Fruit fly (Drosophila melanogaster) whole organism, embryonic: ENCODE measurements around the gene ago.

Source experiments
- CG1024 ChIP-seq: fragments of 200-800 bp; sonication (Bioruptor generic); IDR thresholded peaks from 2 replicates; pipeline ENCODE4 v1.3.6; 2022; ENCODE audit warnings: missing biosample characterization, missing genetic modification characterization
- CG12659 ChIP-seq: fragments of 200-800 bp; sonication (Bioruptor generic); optimal IDR thresholded peaks from 3 replicates; lab custom pipeline; 2017; ENCODE audit warnings: mild to moderate bottlenecking, missing biosample characterization, missing genetic modification reagents, missing genetic modification characterization
- CG13296 ChIP-seq: fragments of 200-800 bp; sonication (Bioruptor generic); optimal IDR thresholded peaks from 3 replicates; lab custom pipeline; 2018; ENCODE audit warnings: missing biosample characterization, mild to moderate bottlenecking, missing genetic modification characterization
- CG13775 ChIP-seq: fragments of 200-800 bp; sonication (Bioruptor generic); optimal IDR thresholded peaks from 3 replicates; lab custom pipeline; 2017; ENCODE audit warnings: missing biosample characterization, mild to moderate bottlenecking, missing genetic modification characterization
- CG13894 ChIP-seq: fragments of 200-800 bp; sonication (Bioruptor generic); optimal IDR thresholded peaks from 3 replicates; lab custom pipeline; 2018; ENCODE audit warnings: missing biosample characterization, mild to moderate bottlenecking, missing genetic modification characterization, moderate library complexity
- CG14441 ChIP-seq: fragments of 200-800 bp; sonication (Bioruptor generic); IDR thresholded peaks from 2 replicates; pipeline ENCODE4 v1.3.6; 2022; ENCODE audit warnings: missing biosample characterization, missing genetic modification characterization
- CG15011 ChIP-seq: fragments of 200-800 bp; sonication (Bioruptor generic); optimal IDR thresholded peaks from 3 replicates; lab custom pipeline; 2018; ENCODE audit warnings: missing biosample characterization, mild to moderate bottlenecking, missing genetic modification characterization
- CG15269 ChIP-seq: fragments of 200-800 bp; sonication (Bioruptor generic); optimal IDR thresholded peaks from 2 replicates; lab custom pipeline; 2018; ENCODE audit warnings: missing biosample characterization, mild to moderate bottlenecking, missing genetic modification characterization, moderate library complexity
- CG1603 ChIP-seq: fragments of 200-800 bp; sonication (Bioruptor generic); optimal IDR thresholded peaks from 2 replicates; lab custom pipeline; 2019; ENCODE audit warnings: missing biosample characterization, mild to moderate bottlenecking, missing genetic modification characterization, moderate library complexity
- CG17186 ChIP-seq: fragments of 200-800 bp; sonication (Bioruptor generic); optimal IDR thresholded peaks from 3 replicates; lab custom pipeline; 2017; ENCODE audit warnings: missing biosample characterization, missing genetic modification reagents, missing genetic modification characterization
- CG17361 ChIP-seq: fragments of 200-800 bp; sonication (Bioruptor generic); IDR thresholded peaks from 3 replicates; pipeline ENCODE4 v1.3.6; 2022; ENCODE audit warnings: missing biosample characterization, missing genetic modification characterization
- CG17829 ChIP-seq: fragments of 200-800 bp; optimal IDR thresholded peaks from 2 replicates; lab custom pipeline; 2019; ENCODE audit warnings: missing biosample characterization, mild to moderate bottlenecking, missing genetic modification characterization, moderate library complexity
- CG18262 ChIP-seq: fragments of 200-800 bp; optimal IDR thresholded peaks from 3 replicates; lab custom pipeline; 2019; ENCODE audit warnings: missing biosample characterization, mild to moderate bottlenecking, missing genetic modification characterization, moderate library complexity
- CG18764 ChIP-seq: fragments of 200-800 bp; sonication (Bioruptor generic); optimal IDR thresholded peaks from 3 replicates; lab custom pipeline; 2016; ENCODE audit warnings: missing biosample characterization, missing genetic modification characterization
- CG2199 ChIP-seq: fragments of 200-800 bp; sonication (Bioruptor generic); IDR thresholded peaks from 3 replicates; pipeline ENCODE4 v1.3.6; 2022; ENCODE audit warnings: missing biosample characterization, missing genetic modification characterization
- CG30431 ChIP-seq: fragments of 200-800 bp; sonication (Bioruptor generic); optimal IDR thresholded peaks from 2 replicates; lab custom pipeline; 2017; ENCODE audit warnings: missing biosample characterization, missing genetic modification characterization
- CG33557 ChIP-seq: fragments of 200-800 bp; sonication (Bioruptor generic); optimal IDR thresholded peaks from 2 replicates; lab custom pipeline; 2019; ENCODE audit warnings: missing biosample characterization, mild to moderate bottlenecking, missing genetic modification characterization, moderate library complexity
- CG4820 ChIP-seq: fragments of 200-800 bp; sonication (Bioruptor generic); optimal IDR thresholded peaks from 3 replicates; lab custom pipeline; 2016; ENCODE audit warnings: missing biosample characterization, missing genetic modification characterization
- CG7271 ChIP-seq: fragments of 200-800 bp; sonication (Bioruptor generic); optimal IDR thresholded peaks from 2 replicates; lab custom pipeline; 2018; ENCODE audit warnings: missing biosample characterization, mild to moderate bottlenecking, missing genetic modification characterization, moderate library complexity
- CG7556 ChIP-seq: fragments of 200-800 bp; sonication (Bioruptor generic); optimal IDR thresholded peaks from 2 replicates; lab custom pipeline; 2017; ENCODE audit warnings: missing biosample characterization, mild to moderate bottlenecking, missing genetic modification characterization
- CG7745 ChIP-seq: fragments of 200-800 bp; sonication (Bioruptor generic); optimal IDR thresholded peaks from 2 replicates; lab custom pipeline; 2018; ENCODE audit warnings: missing biosample characterization, mild to moderate bottlenecking, missing genetic modification characterization, moderate library complexity
- CG9727 ChIP-seq: fragments of 200-800 bp; sonication (Bioruptor generic); optimal IDR thresholded peaks from 3 replicates; lab custom pipeline; 2017; ENCODE audit warnings: missing biosample characterization, mild to moderate bottlenecking, missing genetic modification characterization
- Chrac-16 ChIP-seq: fragments of 200-800 bp; sonication (Bioruptor generic); optimal IDR thresholded peaks from 3 replicates; lab custom pipeline; 2016; ENCODE audit warnings: missing biosample characterization, missing genetic modification characterization
- Doc2 ChIP-seq: fragments of 200-800 bp; sonication (Bioruptor generic); IDR thresholded peaks from 2 replicates; pipeline ENCODE4 v1.3.6; 2022; ENCODE audit warnings: missing biosample characterization, missing genetic modification characterization
- Fer2 ChIP-seq: fragments of 200-800 bp; sonication (Bioruptor generic); optimal IDR thresholded peaks from 2 replicates; lab custom pipeline; 2018; ENCODE audit warnings: missing biosample characterization, mild to moderate bottlenecking, missing genetic modification characterization, moderate library complexity
- GATAe ChIP-seq: fragments of 200-800 bp; sonication (Bioruptor generic); conservative IDR thresholded peaks from 2 replicates; pipeline ENCODE4 v1.3.6; 2022; ENCODE audit warnings: missing biosample characterization, missing genetic modification characterization
- Kr ChIP-seq: fragments of 200-800 bp; sonication (Bioruptor generic); optimal IDR thresholded peaks from 2 replicates; lab custom pipeline; 2017; ENCODE audit warnings: missing biosample characterization, mild to moderate bottlenecking, missing genetic modification characterization
- Med ChIP-seq: fragments of 200-800 bp; sonication (Bioruptor generic); peaks from one replicate; lab custom pipeline; 2016; ENCODE audit warnings: missing biosample characterization, missing genetic modification characterization, mild to moderate bottlenecking, inconsistent platforms, moderate library complexity
- Neu2 ChIP-seq: fragments of 200-800 bp; sonication (Bioruptor generic); optimal IDR thresholded peaks from 3 replicates; lab custom pipeline; 2016; ENCODE audit warnings: missing biosample characterization, missing genetic modification characterization, borderline replicate concordance
- Nf-YA ChIP-seq: fragments of 200-800 bp; sonication (Bioruptor generic); IDR thresholded peaks from 2 replicates; pipeline ENCODE4 v1.3.6; 2022; ENCODE audit warnings: missing biosample characterization, missing genetic modification characterization
- Pdp1 ChIP-seq, 2 experiments: fragments of 200-800 bp; sonication (Bioruptor generic); optimal IDR thresholded peaks; 3 replicates each; lab custom pipeline; 2016; ENCODE audit warnings: missing biosample characterization in 2 of 2, missing genetic modification characterization in 2 of 2, mild to moderate bottlenecking in 1 of 2, moderate library complexity in 1 of 2
- Rfx ChIP-seq: fragments of 200-800 bp; sonication (Bioruptor generic); IDR thresholded peaks from 2 replicates; pipeline ENCODE4 v1.3.6; 2022; ENCODE audit warnings: missing biosample characterization, missing genetic modification characterization
- Sox102F ChIP-seq: fragments of 200-800 bp; sonication (Bioruptor generic); optimal IDR thresholded peaks from 2 replicates; lab custom pipeline; 2018; ENCODE audit warnings: missing biosample characterization, mild to moderate bottlenecking, missing genetic modification characterization, moderate library complexity
- Stat92E ChIP-seq, 3 experiments: fragments of >200 bp in 2 of 3; fragments of 200-800 bp in 1 of 3; sonication (Bioruptor generic) in 1 of 3; optimal IDR thresholded peaks; 2 replicates each; lab custom pipeline; 2017 to 2019; ENCODE audit warnings: missing biosample characterization in 3 of 3, missing genetic modification characterization in 3 of 3, mild to moderate bottlenecking in 1 of 3, moderate library complexity in 1 of 3
- ase ChIP-seq: fragments of 200-800 bp; sonication (Bioruptor generic); IDR thresholded peaks from 3 replicates; pipeline ENCODE4 v1.3.6; 2022; ENCODE audit warnings: missing biosample characterization, missing genetic modification characterization
- bsh ChIP-seq, 2 experiments: fragments of 200-800 bp; sonication (Bioruptor generic); optimal IDR thresholded peaks; 2 replicates each; lab custom pipeline; 2017 to 2018; ENCODE audit warnings: mild to moderate bottlenecking in 2 of 2, missing biosample characterization in 2 of 2, missing genetic modification characterization in 2 of 2, moderate library complexity in 1 of 2
- cad ChIP-seq: fragments of >200 bp; optimal IDR thresholded peaks from 2 replicates; lab custom pipeline; 2017; ENCODE audit warnings: missing biosample characterization, missing genetic modification characterization
- ems ChIP-seq: fragments of 200-800 bp; sonication (Bioruptor generic); optimal IDR thresholded peaks from 3 replicates; lab custom pipeline; 2016; ENCODE audit warnings: missing biosample characterization, missing genetic modification characterization
- gem ChIP-seq: fragments of 200-800 bp; sonication (Bioruptor generic); optimal IDR thresholded peaks from 2 replicates; lab custom pipeline; 2019; ENCODE audit warnings: missing biosample characterization, mild to moderate bottlenecking, missing genetic modification characterization, moderate library complexity
- her ChIP-seq: fragments of 200-800 bp; sonication (Bioruptor generic); optimal IDR thresholded peaks from 2 replicates; lab custom pipeline; 2016; ENCODE audit warnings: missing biosample characterization, missing genetic modification characterization
- onecut ChIP-seq: fragments of 200-800 bp; sonication (Bioruptor generic); IDR thresholded peaks from 2 replicates; pipeline ENCODE4 v1.3.6; 2022; ENCODE audit warnings: missing biosample characterization, missing genetic modification characterization
- phol ChIP-seq: fragments of 200-800 bp; sonication (Bioruptor generic); optimal IDR thresholded peaks from 3 replicates; lab custom pipeline; 2018; ENCODE audit warnings: missing biosample characterization, mild to moderate bottlenecking, missing genetic modification characterization, moderate library complexity
- pnt ChIP-seq: fragments of 200-800 bp; sonication (Bioruptor generic); optimal IDR thresholded peaks from 3 replicates; lab custom pipeline; 2016; ENCODE audit warnings: missing biosample characterization, missing genetic modification characterization
- pros ChIP-seq: fragments of 200-800 bp; sonication (Bioruptor generic); optimal IDR thresholded peaks from 3 replicates; lab custom pipeline; 2019; ENCODE audit warnings: missing biosample characterization, mild to moderate bottlenecking, missing genetic modification characterization, moderate library complexity
- sens ChIP-seq: fragments of 200-800 bp; sonication (Bioruptor generic); peaks from one replicate; lab custom pipeline; 2016; ENCODE audit warnings: missing biosample characterization, missing genetic modification characterization
- slou ChIP-seq: fragments of 200-800 bp; sonication (Bioruptor generic); optimal IDR thresholded peaks from 3 replicates; lab custom pipeline; 2016; ENCODE audit warnings: missing biosample characterization, missing genetic modification characterization
- vvl ChIP-seq: fragments of 200-800 bp; sonication (Bioruptor generic); IDR thresholded peaks from 2 replicates; pipeline ENCODE4 v1.3.6; 2022; ENCODE audit warnings: missing biosample characterization, missing genetic modification characterization
- zf30C ChIP-seq: fragments of 200-800 bp; sonication (Bioruptor generic); optimal IDR thresholded peaks from 3 replicates; lab custom pipeline; 2018; ENCODE audit warnings: missing biosample characterization, mild to moderate bottlenecking, missing genetic modification characterization

The ago gene

DNA sequence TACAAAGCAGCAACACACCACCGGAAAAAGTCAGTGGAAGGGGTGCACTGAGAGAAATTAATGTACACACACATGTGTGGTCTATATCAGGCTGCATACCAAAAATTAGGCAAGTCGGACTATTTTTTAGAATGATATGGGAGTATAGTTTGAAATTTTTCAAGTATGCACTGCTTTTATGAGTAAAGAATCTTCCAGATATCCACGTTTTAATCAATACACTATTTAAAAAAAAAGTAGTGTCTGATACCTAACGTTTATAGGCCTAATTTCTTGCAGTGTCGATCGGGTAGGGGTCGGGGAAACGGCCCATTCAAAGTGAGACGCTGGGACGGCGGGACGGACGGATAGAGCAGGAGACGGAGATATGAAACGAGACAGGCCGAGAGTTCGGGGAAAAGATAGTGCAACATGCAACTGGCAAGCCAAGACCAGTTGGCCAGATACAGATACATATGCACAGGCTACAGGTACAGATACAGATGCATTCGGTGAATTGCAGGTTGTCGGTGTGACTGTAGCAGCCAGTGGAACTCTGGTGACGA lies 23.7 kb downstream of the ago start (continued):
- TF ChIP-seq CG14441 (GFP tag; lab: Robert Waterston, UW): peak; percentile 83
- peak; percentile 97 for TF ChIP-seq CG17829 (tag; lab: Kevin White, UChicago)
- TF ChIP-seq GATAe (GFP tag; lab: Robert Waterston, UW): no peak
- TF ChIP-seq CG13775 (GFP tag; lab: Kevin White, UChicago): peak; percentile 92
- peak; percentile 96 for TF ChIP-seq pnt (GFP tag; lab: Kevin White, UChicago)
- peak; percentile 65 for TF ChIP-seq Fer2 (tag; lab: Kevin White, UChicago)
- TF ChIP-seq Rfx: peak; percentile 69
- TF ChIP-seq Neu2: peak; percentile 93
- TF ChIP-seq CG7271 (tag; lab: Kevin White, UChicago): peak; percentile 83
- peak; percentile 86 for TF ChIP-seq CG15269 (tag; lab: Kevin White, UChicago)
- peak; percentile 76 for TF ChIP-seq CG13296 (GFP tag; lab: Kevin White, UChicago)
- peak; percentile 96 for TF ChIP-seq CG4820 (GFP tag; lab: Kevin White, UChicago)
- TF ChIP-seq ase (GFP tag; lab: Robert Waterston, UW): peak; percentile 88; the same call in 2 of the 3 replicates
- peak; percentile 77 for TF ChIP-seq CG7745 (tag; lab: Kevin White, UChicago)
- peak; percentile 91 for TF ChIP-seq ems (GFP tag; lab: Kevin White, UChicago)
- TF ChIP-seq her (GFP tag; lab: Kevin White, UChicago): peak; percentile 79
- TF ChIP-seq CG18764 (GFP tag; lab: Kevin White, UChicago): peak; percentile 86
- peak; percentile 97 for TF ChIP-seq CG17361
- peak; percentile 75 for TF ChIP-seq Nf-YA (GFP tag; lab: Robert Waterston, UW)
- TF ChIP-seq CG7556 (GFP tag; lab: Kevin White, UChicago): peak; percentile 94
- TF ChIP-seq CG12659 (GFP tag; lab: Kevin White, UChicago): peak; percentile 90
- TF ChIP-seq CG30431: peak; percentile 94
- peak; percentile 97 for TF ChIP-seq phol (tag; lab: Kevin White, UChicago)
- TF ChIP-seq Doc2 (GFP tag; lab: Robert Waterston, UW): no peak

DNA sequence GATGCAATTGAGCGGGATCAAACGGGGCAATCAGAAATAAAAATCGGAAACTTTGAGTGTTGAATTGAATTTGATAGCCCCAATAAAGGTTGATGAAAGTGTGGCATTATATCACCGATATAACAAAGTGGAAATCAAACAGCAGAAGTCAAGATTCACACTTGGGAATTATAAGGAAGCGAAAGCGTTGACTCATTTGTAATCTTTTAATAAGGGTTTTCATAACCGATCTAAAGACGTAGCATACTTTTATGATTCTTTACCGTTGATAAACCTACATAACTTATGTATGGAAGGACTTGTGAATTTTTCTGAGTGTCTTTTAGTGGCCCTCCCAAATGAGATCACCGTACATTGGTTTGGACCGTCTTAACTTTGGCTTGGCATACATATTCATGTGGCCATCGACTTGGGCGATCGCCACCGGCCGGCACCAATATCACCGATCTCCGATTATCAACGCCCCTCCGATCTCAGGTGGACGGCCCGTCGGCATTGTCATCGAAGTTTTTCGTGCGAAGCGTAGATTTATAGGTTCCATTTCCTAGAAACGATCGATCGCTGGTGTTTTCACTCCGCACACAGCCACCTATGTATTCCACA lies 24.6 kb downstream of the ago start:
- peak; percentile 66 for TF ChIP-seq vvl (GFP tag; lab: Robert Waterston, UW)
- peak; percentile 82 for TF ChIP-seq sens (GFP tag; lab: Kevin White, UChicago)
- TF ChIP-seq CG14441 (GFP tag; lab: Robert Waterston, UW): no peak
- peak; percentile 3 for TF ChIP-seq CG1603 (tag; lab: Kevin White, UChicago)
- TF ChIP-seq Pdp1 (GFP tag; optimal IDR thresholded peaks at IDR 0.05; lab: Kevin White, UChicago): peak in 1 of 2 experiments; percentile 13
- TF ChIP-seq Chrac-16 (GFP tag; lab: Kevin White, UChicago): no peak
- TF ChIP-seq CG18262: peak; percentile 4
- peak; percentile 55 for TF ChIP-seq pros (GFP tag; lab: Kevin White, UChicago)
- peak; percentile 19 for TF ChIP-seq Med (GFP tag; lab: Kevin White, UChicago)
- TF ChIP-seq Kr: no peak
- no peak for TF ChIP-seq CG9727
- peak in 1 of 2 experiments; percentile 14 for TF ChIP-seq bsh (GFP tag; optimal IDR thresholded peaks at IDR 0.05; lab: Kevin White, UChicago)
- no peak for TF ChIP-seq CG33557 (GFP tag; lab: Kevin White, UChicago)
- TF ChIP-seq slou (GFP tag; lab: Kevin White, UChicago): no peak
- TF ChIP-seq CG17186 (GFP tag; lab: Kevin White, UChicago): no peak
- TF ChIP-seq onecut: peak; percentile 64
- no peak for TF ChIP-seq CG1024 (GFP tag; lab: Robert Waterston, UW)
- TF ChIP-seq cad (GFP tag; lab: Kevin White, UChicago): peak; percentile 7
- peak in 1 of 3 experiments; percentile 89 for TF ChIP-seq Stat92E (GFP tag; optimal IDR thresholded peaks at IDR 0.05; lab: Kevin White, UChicago)
- TF ChIP-seq CG2199: 0 out of 3 replicates have a peak, but pooled peaks have one; percentile 43
- no peak for TF ChIP-seq CG15011
- TF ChIP-seq phol (tag; lab: Kevin White, UChicago): peak; percentile 12
- TF ChIP-seq gem (tag; lab: Kevin White, UChicago): peak; percentile 16
- peak; percentile 9 for TF ChIP-seq Sox102F
- peak; percentile 27 for TF ChIP-seq CG13894 (tag; lab: Kevin White, UChicago)
- peak; percentile 24 for TF ChIP-seq zf30C (GFP tag; lab: Kevin White, UChicago)
